Fruit fly (Drosophila melanogaster) whole organism, prepupa: ENCODE measurements around the gene boil.

Source experiments
- CG3032 ChIP-seq: fragments of 200-800 bp; optimal IDR thresholded peaks from 2 replicates; lab custom pipeline; 2019; ENCODE audit warnings: missing biosample characterization, mild to moderate bottlenecking, missing genetic modification characterization, moderate library complexity
- CG3919 ChIP-seq: fragments of 200-800 bp; sonication (Bioruptor generic); optimal IDR thresholded peaks from 3 replicates; lab custom pipeline; 2016; ENCODE audit warnings: missing biosample characterization, missing genetic modification characterization
- Eip75B ChIP-seq: fragments of 200-800 bp; sonication (Bioruptor generic); optimal IDR thresholded peaks from 3 replicates; lab custom pipeline; 2016; ENCODE audit warnings: missing biosample characterization, missing genetic modification characterization
- Gug ChIP-seq: fragments of 200-800 bp; sonication (Bioruptor generic); IDR thresholded peaks from 2 replicates; pipeline ENCODE4 v1.3.6; 2022; ENCODE audit warnings: missing biosample characterization, missing genetic modification characterization
- dsx ChIP-seq: fragments of 200-800 bp; optimal IDR thresholded peaks from 3 replicates; lab custom pipeline; 2019; ENCODE audit warnings: missing biosample characterization, mild to moderate bottlenecking, missing genetic modification characterization, moderate library complexity; ENCODE audit not compliant: poor library complexity, severe bottlenecking
- pdm3 ChIP-seq: fragments of 200-800 bp; sonication (Bioruptor generic); optimal IDR thresholded peaks from 3 replicates; lab custom pipeline; 2016; ENCODE audit warnings: missing biosample characterization, missing genetic modification characterization

DNA sequence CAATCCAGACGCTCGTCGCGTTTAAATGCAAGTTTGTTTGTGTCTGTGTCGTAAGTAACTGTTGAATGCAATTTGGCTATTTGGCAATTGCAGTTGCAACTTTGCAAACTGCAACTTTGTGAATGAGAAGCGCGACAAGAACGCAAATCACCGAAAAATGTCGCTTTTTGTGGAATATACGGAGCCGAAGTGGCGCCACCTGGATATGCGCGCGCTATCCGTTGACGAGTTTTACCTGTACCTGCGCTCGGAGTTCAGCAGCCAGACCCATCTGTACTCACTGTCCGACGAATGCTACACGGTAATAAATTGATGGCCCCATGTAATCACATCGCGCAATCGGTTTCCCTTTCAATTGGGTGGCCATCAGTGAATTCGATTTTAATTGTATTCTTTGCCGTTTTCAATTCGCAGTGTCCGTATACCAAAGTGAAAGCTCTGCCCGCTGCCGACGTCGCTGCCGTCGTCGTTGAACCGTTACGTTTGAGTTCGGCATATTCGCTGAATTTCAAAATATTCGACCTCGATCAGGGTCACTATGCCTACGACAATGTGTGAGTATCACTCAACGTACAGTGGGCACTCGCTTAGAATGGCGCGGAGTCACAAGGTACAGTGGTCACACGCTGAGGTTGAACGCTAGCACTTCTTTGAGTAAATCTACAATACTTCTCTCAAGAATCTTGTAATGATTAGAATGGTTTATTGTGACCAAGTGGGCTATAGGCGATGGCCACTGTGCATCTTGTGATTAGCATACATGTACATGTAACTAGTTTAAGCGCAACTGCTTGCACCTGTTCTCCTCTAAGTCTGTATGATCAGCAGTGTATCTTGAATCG lies 43.8 kb downstream of the boil start:
- peak; percentile 86 for TF ChIP-seq Eip75B (GFP tag; lab: Kevin White, UChicago)
- TF ChIP-seq dsx (GFP tag; lab: Kevin White, UChicago): peak; percentile 79
- peak; percentile 89 for TF ChIP-seq CG3919 (GFP tag; lab: Kevin White, UChicago)
- TF ChIP-seq Gug (GFP tag; lab: Robert Waterston, UW): peak; percentile 89
- TF ChIP-seq CG3032 (tag; lab: Kevin White, UChicago): peak; percentile 67
- peak; percentile 91 for TF ChIP-seq pdm3 (GFP tag; lab: Kevin White, UChicago)
